Worm (Caenorhabditis elegans): ENCODE results near the gene acl-2.
A peak's percentile ranks its signal among the peaks of the same experiment; 100 is the strongest.

DNA sequence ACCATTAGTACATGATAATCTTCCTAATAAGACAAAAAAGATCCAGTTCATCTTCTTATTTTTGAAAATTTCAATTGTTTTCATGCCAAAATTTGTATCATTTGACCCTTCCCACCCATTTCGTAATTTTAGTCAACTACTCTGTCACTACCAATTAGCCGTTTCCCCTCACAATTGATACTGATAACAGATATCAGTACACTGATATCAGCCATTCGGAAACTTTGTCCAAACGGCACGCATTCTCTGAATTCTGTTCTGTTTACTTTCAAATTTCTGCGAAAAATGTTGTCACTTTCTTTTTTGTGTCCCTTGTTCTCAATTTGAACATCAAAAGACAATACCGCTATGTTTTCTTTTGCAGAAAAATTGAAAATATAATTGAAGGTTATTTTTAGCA, 18.3 kb downstream of the acl-2 start:
- TF ChIP-seq sma-9 (GFP tag; optimal IDR thresholded peaks at IDR 0.05) = peak; percentile 31
- no peak for TF ChIP-seq sma-9 (tag; optimal IDR thresholded peaks at IDR 0.05)
- no peak for TF ChIP-seq skn-1 (tag; optimal IDR thresholded peaks at IDR 0.05)
- no peak for TF ChIP-seq nhr-11 (tag; optimal IDR thresholded peaks at IDR 0.05)
- TF ChIP-seq elt-3 (tag; optimal IDR thresholded peaks at IDR 0.05) = no peak
- no peak for TF ChIP-seq nhr-12 (tag; optimal IDR thresholded peaks at IDR 0.05)
- TF ChIP-seq ama-1 (optimal IDR thresholded peaks at IDR 0.05) = no peak
- peak; percentile 76 for TF ChIP-seq fos-1 (tag; optimal IDR thresholded peaks at IDR 0.05)
- TF ChIP-seq ztf-1 (GFP tag; conservative IDR thresholded peaks at IDR 0.05) = no peak
- no peak for TF ChIP-seq lin-11 (tag; optimal IDR thresholded peaks at IDR 0.05)
- TF ChIP-seq alr-1 (tag; optimal IDR thresholded peaks at IDR 0.05) = no peak
- no peak for TF ChIP-seq F13H6.1 (tag; optimal IDR thresholded peaks at IDR 0.05)
- no peak for TF ChIP-seq egl-27 (tag; optimal IDR thresholded peaks at IDR 0.05)

Data from whole organism, L2 larva.